Worm (Caenorhabditis elegans): ENCODE data around the gene ZK180.5.
A peak's percentile ranks its signal among the peaks of the same experiment; 100 is the strongest.

ZK180.5 gene

ce11 chrIV:4472418-4473173, 44.4 kb downstream of the ZK180.5 start (continued):
- 0 out of 2 replicates have a peak, but pooled peaks have one; percentile 29 for TF ChIP-seq grh-1 (GFP tag; IDR thresholded peaks at IDR 0.05)
- peak; percentile 86 for TF ChIP-seq nhr-20 (tag; optimal IDR thresholded peaks at IDR 0.05)
- TF ChIP-seq ztf-4 (tag; optimal IDR thresholded peaks at IDR 0.05): peak; percentile 30
- no peak for TF ChIP-seq fkh-10 (GFP tag; optimal IDR thresholded peaks at IDR 0.05)
- peak in 1 of 2 experiments; percentile 62 for TF ChIP-seq lsy-2 (tag; optimal IDR thresholded peaks at IDR 0.05)

DNA sequence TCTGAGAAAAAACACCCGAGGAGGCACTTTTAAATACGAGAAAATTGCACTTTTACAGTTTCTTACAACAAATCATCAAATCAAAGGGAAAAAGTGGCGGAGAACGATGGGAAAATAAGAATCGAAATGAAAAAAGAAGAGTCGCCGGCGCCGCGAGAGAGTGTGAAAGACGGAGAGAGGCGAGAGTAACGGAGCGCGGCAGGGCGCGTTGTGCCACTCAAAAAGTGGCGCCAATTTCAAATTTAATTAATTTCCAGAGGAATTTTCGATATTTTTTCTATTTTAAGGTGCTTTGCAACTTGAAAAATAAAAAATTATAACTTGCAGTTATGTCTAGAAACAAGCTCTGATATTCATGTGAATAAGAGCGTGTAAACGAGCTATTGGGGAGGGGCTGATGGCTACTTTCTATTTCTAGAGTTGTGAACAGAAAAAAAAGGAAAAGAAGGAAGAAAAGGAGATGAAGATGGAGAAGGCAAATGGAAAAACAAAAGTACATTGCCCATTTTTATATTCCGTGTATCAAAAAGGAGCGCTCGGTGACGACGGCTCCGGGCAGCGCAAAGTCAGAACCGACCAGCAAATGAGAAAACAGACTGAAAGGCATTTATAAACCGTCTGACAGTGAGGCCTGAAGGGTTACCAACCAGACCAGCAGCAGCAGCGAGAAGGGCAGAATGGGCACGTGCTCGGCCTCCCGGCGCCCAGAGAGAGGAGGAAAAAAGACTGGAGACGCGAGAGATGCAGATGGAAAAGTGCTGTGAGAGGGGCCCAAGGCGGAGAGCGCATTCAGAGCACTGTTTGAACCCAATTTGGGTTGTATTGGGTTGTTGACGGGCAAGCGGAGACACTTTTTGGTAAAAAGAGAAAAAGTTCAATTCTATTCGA, 45.8 kb downstream of the ZK180.5 start:
- TF ChIP-seq mef-2 (tag; optimal IDR thresholded peaks at IDR 0.05) (peak; percentile 21), blmp-1 (tag; optimal IDR thresholded peaks at IDR 0.05) (peak; percentile 6), nhr-84 (tag; optimal IDR thresholded peaks at IDR 0.05) (no peak), mep-1 (tag; optimal IDR thresholded peaks at IDR 0.05) (no peak), aly-2 (tag; optimal IDR thresholded peaks at IDR 0.05) (no peak), fkh-4 (tag; optimal IDR thresholded peaks at IDR 0.05; ENCODE audit: borderline replicate concordance) (no peak), unc-30 (tag; optimal IDR thresholded peaks at IDR 0.05) (no peak), ceh-90 (tag; optimal IDR thresholded peaks at IDR 0.05) (no peak), jun-1 (tag; optimal IDR thresholded peaks at IDR 0.05) (no peak), alr-1 (tag; optimal IDR thresholded peaks at IDR 0.05; ENCODE audit: borderline replicate concordance) (no peak), irx-1 (tag; optimal IDR thresholded peaks at IDR 0.05) (no peak), nhr-20 (tag; optimal IDR thresholded peaks at IDR 0.05) (peak; percentile 9), lsy-2 (tag; optimal IDR thresholded peaks at IDR 0.05) (peak; percentile 17 to 35), F16B12.6 (tag; optimal IDR thresholded peaks at IDR 0.05) (no peak), sox-4 (tag; optimal IDR thresholded peaks at IDR 0.05) (no peak), swsn-7 (tag; optimal IDR thresholded peaks at IDR 0.05) (peak; percentile 19), nhr-19 (GFP tag; conservative IDR thresholded peaks at IDR 0.05) (peak; percentile 34), ceh-82 (tag; optimal IDR thresholded peaks at IDR 0.05) (peak in 2 of 3 experiments; percentile 14 to 23), ztf-11 (tag; optimal IDR thresholded peaks at IDR 0.05) (peak in 1 of 2 experiments; percentile 38), dsc-1 (tag; optimal IDR thresholded peaks at IDR 0.05) (peak; percentile 25), ceh-63 (GFP tag; optimal IDR thresholded peaks at IDR 0.05) (no peak), C04F5.9 (tag; optimal IDR thresholded peaks at IDR 0.05) (no peak), nhr-237 (tag; optimal IDR thresholded peaks at IDR 0.05) (no peak), fos-1 (tag; optimal IDR thresholded peaks at IDR 0.05) (no peak), lin-14 (GFP tag; optimal IDR thresholded peaks at IDR 0.05) (peak; percentile 55), C16A3.4 (tag; optimal IDR thresholded peaks at IDR 0.05) (peak; percentile 54), mdl-1 (tag; optimal IDR thresholded peaks at IDR 0.05) (peak in 1 of 2 experiments; percentile 86), hlh-17 (GFP tag; optimal IDR thresholded peaks at IDR 0.05; ENCODE audit: borderline replicate concordance) (no peak), skn-1 (tag; optimal IDR thresholded peaks at IDR 0.05) (no peak), nhr-12 (tag; optimal IDR thresholded peaks at IDR 0.05) (no peak), pag-3 (tag; optimal IDR thresholded peaks at IDR 0.05; ENCODE audit: borderline replicate concordance, insufficient read depth) (no peak), elt-2 (tag; optimal IDR thresholded peaks at IDR 0.05) (no peak), sup-37 (GFP tag; optimal IDR thresholded peaks at IDR 0.05) (no peak), nhr-76 (tag; optimal IDR thresholded peaks at IDR 0.05) (no peak), tlp-1 (tag; optimal IDR thresholded peaks at IDR 0.05) (no peak), nhr-71 (tag; optimal IDR thresholded peaks at IDR 0.05) (peak; percentile 47), pqm-1 (tag; optimal IDR thresholded peaks at IDR 0.05) (no peak), pax-3 (tag; optimal IDR thresholded peaks at IDR 0.05) (no peak), efl-1 (optimal IDR thresholded peaks at IDR 0.05) (peak; percentile 57 to 77), efl-1 (GFP tag; optimal IDR thresholded peaks at IDR 0.05 in 1 of 2) (peak; percentile 78 to 97), xbp-1 (tag; optimal IDR thresholded peaks at IDR 0.05) (no peak), Y116A8C.19 (tag; optimal IDR thresholded peaks at IDR 0.05; ENCODE audit: borderline replicate concordance) (no peak), nhr-11 (tag; optimal IDR thresholded peaks at IDR 0.05) (no peak), grh-1 (GFP tag; IDR thresholded peaks at IDR 0.05) (no peak), zip-4 (GFP tag; optimal IDR thresholded peaks at IDR 0.05) (peak; percentile 21)

Data from whole organism, L1 larva.